Worm (Caenorhabditis elegans) whole organism, early embryonic: ENCODE results near the gene dod-19.

Experiments used
- B0310.2 ChIP-seq: sonication (generic microtip); optimal IDR thresholded peaks from 2 replicates; lab custom pipeline; 2016; ENCODE audit warnings: mild to moderate bottlenecking, missing genetic modification characterization, missing compliant biosample characterization
- F13C5.2 ChIP-seq: sonication (generic microtip); optimal IDR thresholded peaks from 2 replicates; lab custom pipeline; 2017; ENCODE audit warnings: mild to moderate bottlenecking, missing genetic modification characterization, inconsistent platforms, missing compliant biosample characterization
- aly-1 ChIP-seq: sonication (generic microtip); optimal IDR thresholded peaks from 2 replicates; lab custom pipeline; 2016; ENCODE audit warnings: missing genetic modification characterization, missing compliant biosample characterization
- ama-1 ChIP-seq: fragments of 150-350 bp; optimal IDR thresholded peaks from 2 replicates; lab custom pipeline; 2014
- ceh-13 ChIP-seq: fragments of 200-800 bp; sonication (Bioruptor generic); optimal IDR thresholded peaks from 2 replicates; lab custom pipeline; 2018; ENCODE audit warnings: mild to moderate bottlenecking, missing genetic modification characterization, missing compliant biosample characterization
- ceh-36 ChIP-seq: sonication (generic microtip); optimal IDR thresholded peaks from 2 replicates; lab custom pipeline; 2016; ENCODE audit warnings: missing genetic modification characterization, inconsistent platforms, missing compliant biosample characterization
- ets-7 ChIP-seq: sonication (generic microtip); optimal IDR thresholded peaks from 2 replicates; lab custom pipeline; 2016; ENCODE audit warnings: missing genotype, missing genetic modification characterization, missing compliant biosample characterization
- flt-1 ChIP-seq: fragments of 200-800 bp; sonication (Bioruptor generic); IDR thresholded peaks from 2 replicates; pipeline ENCODE4 v1.3.6; 2022; ENCODE audit warnings: missing genetic modification characterization, missing compliant biosample characterization
- hmbx-1 ChIP-seq: sonication (generic microtip); optimal IDR thresholded peaks from 2 replicates; lab custom pipeline; 2016; ENCODE audit warnings: mild to moderate bottlenecking, missing genetic modification characterization, missing compliant biosample characterization
- hmg-4 ChIP-seq: fragments of 200-800 bp; sonication (Bioruptor generic); optimal IDR thresholded peaks from 2 replicates; lab custom pipeline; 2018; ENCODE audit warnings: mild to moderate bottlenecking, missing genetic modification characterization, missing compliant biosample characterization
- hnd-1 ChIP-seq: sonication (generic microtip); optimal IDR thresholded peaks from 2 replicates; lab custom pipeline; 2016; ENCODE audit warnings: missing genetic modification characterization, missing compliant biosample characterization
- pes-1 ChIP-seq: fragments of 200-800 bp; sonication (Bioruptor generic); IDR thresholded peaks from 2 replicates; pipeline ENCODE4 v1.3.6; 2022; ENCODE audit warnings: missing genetic modification reagents, missing genetic modification characterization, missing compliant biosample characterization
- scrt-1 ChIP-seq: fragments of 200-800 bp; sonication (Bioruptor generic); IDR thresholded peaks from 2 replicates; pipeline ENCODE4 v1.3.6; 2022; ENCODE audit warnings: missing genetic modification characterization, missing compliant biosample characterization
- sea-1 ChIP-seq: fragments of 200-800 bp; sonication (Bioruptor generic); conservative IDR thresholded peaks from 2 replicates; pipeline ENCODE4 v1.3.6; 2022; ENCODE audit warnings: missing genetic modification characterization, missing compliant biosample characterization
- tbx-11 ChIP-seq: fragments of 200-800 bp; sonication (Bioruptor generic); IDR thresholded peaks from 2 replicates; pipeline ENCODE4 v1.3.6; 2022; ENCODE audit warnings: missing genetic modification characterization, missing compliant biosample characterization
- tbx-37 ChIP-seq: fragments of 200-800 bp; sonication (Bioruptor generic); conservative IDR thresholded peaks from 2 replicates; pipeline ENCODE4 v1.3.6; 2022; ENCODE audit warnings: missing genetic modification reagents, missing genetic modification characterization, missing compliant biosample characterization
- tra-4 ChIP-seq: sonication (generic microtip); optimal IDR thresholded peaks from 2 replicates; lab custom pipeline; 2017; ENCODE audit warnings: missing genetic modification characterization, missing compliant biosample characterization

The dod-19 gene

ce11 chrV:449130-449529, 34.6 kb upstream of the dod-19 start, which contains the start of gene srh-35:
srh-35 (minus strand) TSS chrV:449230.
- TF ChIP-seq ceh-36 (tag; lab: Kevin White, UChicago) (no peak), sea-1 (GFP tag; lab: Robert Waterston, UW) (no peak), ets-7 (tag; lab: Kevin White, UChicago) (no peak), tbx-37 (GFP tag; lab: Robert Waterston, UW) (no peak), pes-1 (GFP tag; lab: Robert Waterston, UW) (no peak), tra-4 (no peak), hmg-4 (GFP tag; lab: Kevin White, UChicago) (no peak), B0310.2 (no peak), aly-1 (tag; lab: Kevin White, UChicago) (no peak), scrt-1 (GFP tag; lab: Robert Waterston, UW) (no peak), hnd-1 (tag; lab: Kevin White, UChicago) (no peak), tbx-11 (GFP tag; lab: Robert Waterston, UW) (no peak)

- TF ChIP-seq hmg-4 (GFP tag; lab: Kevin White, UChicago): peak; percentile 23
- TF ChIP-seq tra-4: no peak
Measured at ce11 chrV:446988-447387, 32.4 kb upstream of the dod-19 start.

ce11 chrV:446574-446973, 32.0 kb upstream of the dod-19 start, which contains the start of gene srh-34:
srh-34 (minus strand) TSS chrV:446674.
- TF ChIP-seq ceh-36 (tag; lab: Kevin White, UChicago): no peak
- no peak for TF ChIP-seq F13C5.2
- TF ChIP-seq hmbx-1 (tag; lab: Kevin White, UChicago): no peak
- TF ChIP-seq ama-1: no peak
- no peak for TF ChIP-seq flt-1 (GFP tag; lab: Robert Waterston, UW)

ce11 chrV:443193-443592, 28.6 kb upstream of the dod-19 start, which contains the start of gene srh-33:
srh-33 (minus strand) TSS chrV:443293.
- TF ChIP-seq ceh-36 (tag; lab: Kevin White, UChicago) (no peak), tbx-37 (GFP tag; lab: Robert Waterston, UW) (no peak), tra-4 (no peak), flt-1 (GFP tag; lab: Robert Waterston, UW) (no peak), hmbx-1 (tag; lab: Kevin White, UChicago) (no peak), F13C5.2 (no peak), aly-1 (tag; lab: Kevin White, UChicago) (no peak), hnd-1 (tag; lab: Kevin White, UChicago) (no peak), sea-1 (GFP tag; lab: Robert Waterston, UW) (no peak), hmg-4 (GFP tag; lab: Kevin White, UChicago) (no peak), ama-1 (no peak), pes-1 (GFP tag; lab: Robert Waterston, UW) (no peak), B0310.2 (no peak), tbx-11 (GFP tag; lab: Robert Waterston, UW) (no peak), ceh-13 (GFP tag; lab: Kevin White, UChicago) (no peak)

ce11 chrV:440923-441322, 26.4 kb upstream of the dod-19 start, which contains the start of gene B0554.7:
B0554.7 (minus strand) TSS chrV:441023.
- TF ChIP-seq aly-1 (tag; lab: Kevin White, UChicago) (no peak), hmg-4 (GFP tag; lab: Kevin White, UChicago) (no peak), tra-4 (no peak), pes-1 (GFP tag; lab: Robert Waterston, UW) (no peak), ets-7 (tag; lab: Kevin White, UChicago) (no peak), ceh-13 (GFP tag; lab: Kevin White, UChicago) (no peak), F13C5.2 (no peak), sea-1 (GFP tag; lab: Robert Waterston, UW) (no peak), tbx-11 (GFP tag; lab: Robert Waterston, UW) (no peak), flt-1 (GFP tag; lab: Robert Waterston, UW) (no peak), tbx-37 (GFP tag; lab: Robert Waterston, UW) (no peak), hmbx-1 (tag; lab: Kevin White, UChicago) (no peak), B0310.2 (no peak), scrt-1 (GFP tag; lab: Robert Waterston, UW) (no peak), ceh-36 (tag; lab: Kevin White, UChicago) (no peak), ama-1 (no peak), hnd-1 (tag; lab: Kevin White, UChicago) (no peak)

ce11 chrV:439183-439749, 24.7 kb upstream of the dod-19 start:
- TF ChIP-seq hmbx-1 (tag; lab: Kevin White, UChicago): no peak
- TF ChIP-seq hmg-4 (GFP tag; lab: Kevin White, UChicago): no peak
- TF ChIP-seq aly-1 (tag; lab: Kevin White, UChicago): no peak

- TF ChIP-seq tra-4 (no peak), sea-1 (GFP tag; lab: Robert Waterston, UW) (no peak), aly-1 (tag; lab: Kevin White, UChicago) (no peak), hmg-4 (GFP tag; lab: Kevin White, UChicago) (no peak), scrt-1 (GFP tag; lab: Robert Waterston, UW) (no peak), ets-7 (tag; lab: Kevin White, UChicago) (no peak)
Measured at ce11 chrV:438094-438493, 23.5 kb upstream of the dod-19 start, which contains the start of gene B0554.1. B0554.1 (plus strand) TSS chrV:438394.

ce11 chrV:433898-434297, 19.3 kb upstream of the dod-19 start, which contains the start of gene B0554.2:
B0554.2 (plus strand) TSS chrV:434198.
- no peak for TF ChIP-seq tbx-11 (GFP tag; lab: Robert Waterston, UW)
